Worm (Caenorhabditis elegans): ENCODE results near the gene calu-1.
A peak's percentile ranks its signal among the peaks of the same experiment; 100 is the strongest.

The calu-1 gene

ce11 chrX:4961681-4962656 lies 8.7 kb downstream of the calu-1 start:
- no peak for TF ChIP-seq ztf-1 (GFP tag; conservative IDR thresholded peaks at IDR 0.05)
- TF ChIP-seq sem-4 (tag; optimal IDR thresholded peaks at IDR 0.05), result peak; percentile 69
- TF ChIP-seq lin-11 (tag; optimal IDR thresholded peaks at IDR 0.05), result peak; percentile 57
- peak; percentile 70 for TF ChIP-seq ceh-16 (tag; optimal IDR thresholded peaks at IDR 0.05)
- no peak for TF ChIP-seq aly-2 (tag; optimal IDR thresholded peaks at IDR 0.05)
- no peak for TF ChIP-seq gmeb-1 (tag; optimal IDR thresholded peaks at IDR 0.05)
- no peak for TF ChIP-seq lin-39 (tag; optimal IDR thresholded peaks at IDR 0.05)
- TF ChIP-seq nhr-23 (tag; optimal IDR thresholded peaks at IDR 0.05), result no peak
- no peak for TF ChIP-seq ama-1 (optimal IDR thresholded peaks at IDR 0.05)
- TF ChIP-seq unc-62 (GFP tag; optimal IDR thresholded peaks at IDR 0.05), result no peak
- no peak for TF ChIP-seq nhr-237 (tag; optimal IDR thresholded peaks at IDR 0.05)
- no peak for TF ChIP-seq elt-1 (tag; optimal IDR thresholded peaks at IDR 0.05)
- TF ChIP-seq ztf-4 (tag; optimal IDR thresholded peaks at IDR 0.05), result peak; percentile 51
- peak; percentile 10 for TF ChIP-seq peb-1 (tag; optimal IDR thresholded peaks at IDR 0.05)
- TF ChIP-seq fos-1 (tag; optimal IDR thresholded peaks at IDR 0.05), result no peak
- no peak for TF ChIP-seq R02D3.7 (tag; optimal IDR thresholded peaks at IDR 0.05)
- peak; percentile 19 for TF ChIP-seq snpc-4 (tag; optimal IDR thresholded peaks at IDR 0.05)
- peak; percentile 25 for TF ChIP-seq nhr-21 (tag; optimal IDR thresholded peaks at IDR 0.05)
- no peak for TF ChIP-seq nhr-11 (tag; optimal IDR thresholded peaks at IDR 0.05)
- TF ChIP-seq F13H6.1 (tag; optimal IDR thresholded peaks at IDR 0.05), result peak; percentile 87
- peak; percentile 8 for TF ChIP-seq Y55F3AM.14 (GFP tag; optimal IDR thresholded peaks at IDR 0.05)
- TF ChIP-seq unc-55 (GFP tag; optimal IDR thresholded peaks at IDR 0.05), result peak; percentile 63
- no peak for TF ChIP-seq alr-1 (tag; optimal IDR thresholded peaks at IDR 0.05)
- no peak for TF ChIP-seq dmd-4 (tag; optimal IDR thresholded peaks at IDR 0.05)
- TF ChIP-seq blmp-1 (tag; optimal IDR thresholded peaks at IDR 0.05; ENCODE audit: insufficient read depth), result peak; percentile 16
- peak; percentile 58 for TF ChIP-seq crh-2 (tag; optimal IDR thresholded peaks at IDR 0.05)
- TF ChIP-seq mdl-1 (tag; optimal IDR thresholded peaks at IDR 0.05), result peak; percentile 28 to 41
- peak; percentile 13 for TF ChIP-seq mab-5 (tag; optimal IDR thresholded peaks at IDR 0.05)
- TF ChIP-seq mbf-1 (tag; optimal IDR thresholded peaks at IDR 0.05), result no peak
- TF ChIP-seq zag-1 (tag; optimal IDR thresholded peaks at IDR 0.05), result peak; percentile 78
- peak; percentile 55 for TF ChIP-seq lin-13 (GFP tag; optimal IDR thresholded peaks at IDR 0.05)
- no peak for TF ChIP-seq nhr-12 (tag; optimal IDR thresholded peaks at IDR 0.05)
- peak in 1 of 2 experiments; percentile 55 for TF ChIP-seq lsy-2 (tag; optimal IDR thresholded peaks at IDR 0.05)
- peak; percentile 71 for TF ChIP-seq C34F6.9 (tag; optimal IDR thresholded peaks at IDR 0.05)
- no peak for TF ChIP-seq ceh-82 (tag; optimal IDR thresholded peaks at IDR 0.05)
- TF ChIP-seq ztf-11 (tag; optimal IDR thresholded peaks at IDR 0.05), result peak; percentile 10
- no peak for TF ChIP-seq ZK546.5 (tag; optimal IDR thresholded peaks at IDR 0.05)
- TF ChIP-seq nhr-77 (tag; optimal IDR thresholded peaks at IDR 0.05), result no peak
- peak; percentile 55 for TF ChIP-seq sma-9 (GFP tag; optimal IDR thresholded peaks at IDR 0.05)
- no peak for TF ChIP-seq sma-9 (tag; optimal IDR thresholded peaks at IDR 0.05)
- TF ChIP-seq nhr-6 (tag; optimal IDR thresholded peaks at IDR 0.05), result no peak
- TF ChIP-seq sma-3 (GFP tag; optimal IDR thresholded peaks at IDR 0.05), result no peak
- no peak for TF ChIP-seq elt-3 (tag; optimal IDR thresholded peaks at IDR 0.05)
- peak; percentile 26 for TF ChIP-seq nhr-10 (tag; optimal IDR thresholded peaks at IDR 0.05)
- TF ChIP-seq egl-27 (tag; optimal IDR thresholded peaks at IDR 0.05), result peak; percentile 50
- peak; percentile 37 for TF ChIP-seq nhr-25 (tag; optimal IDR thresholded peaks at IDR 0.05)
- TF ChIP-seq skn-1 (tag; optimal IDR thresholded peaks at IDR 0.05), result no peak
- TF ChIP-seq unc-39 (tag; optimal IDR thresholded peaks at IDR 0.05), result no peak
- TF ChIP-seq nhr-129 (tag; optimal IDR thresholded peaks at IDR 0.05), result peak; percentile 81

Measured in whole organism, L2 larva.